Fruit fly (Drosophila melanogaster) whole organism, embryonic: ENCODE results near the gene CG7974.

ENCODE experiments used
- Abd-B ChIP-seq: fragments of 200-800 bp; sonication (Bioruptor generic); optimal IDR thresholded peaks from 2 replicates; lab custom pipeline; 2018; ENCODE audit warnings: missing biosample characterization, mild to moderate bottlenecking, missing genetic modification characterization, moderate library complexity
- Atf6 ChIP-seq: fragments of 200-800 bp; sonication (Bioruptor generic); IDR thresholded peaks from 2 replicates; pipeline ENCODE4 v1.3.6; 2022; ENCODE audit warnings: missing biosample characterization, missing genetic modification characterization
- B-H2 ChIP-seq: fragments of 200-800 bp; sonication (Bioruptor generic); optimal IDR thresholded peaks from 2 replicates; lab custom pipeline; 2018; ENCODE audit warnings: missing biosample characterization, mild to moderate bottlenecking, missing genetic modification characterization
- CG10321 ChIP-seq: fragments of 200-800 bp; sonication (Bioruptor generic); IDR thresholded peaks from 2 replicates; pipeline ENCODE4 v1.3.6; 2022; ENCODE audit warnings: missing biosample characterization, missing genetic modification characterization
- CG10431 ChIP-seq: fragments of 200-800 bp; sonication (Bioruptor generic); optimal IDR thresholded peaks from 3 replicates; lab custom pipeline; 2018; ENCODE audit warnings: missing biosample characterization, mild to moderate bottlenecking, missing genetic modification characterization
- CG10979 ChIP-seq: fragments of 200-800 bp; sonication (Bioruptor generic); optimal IDR thresholded peaks from 2 replicates; lab custom pipeline; 2018; ENCODE audit warnings: missing biosample characterization, mild to moderate bottlenecking, missing genetic modification characterization, moderate library complexity
- CG11093 ChIP-seq: fragments of 200-800 bp; sonication (Bioruptor generic); IDR thresholded peaks from 3 replicates; pipeline ENCODE4 v1.3.6; 2022; ENCODE audit warnings: missing biosample characterization, missing genetic modification characterization
- CG11398 ChIP-seq: fragments of 200-800 bp; sonication (Bioruptor generic); optimal IDR thresholded peaks from 2 replicates; lab custom pipeline; 2016; ENCODE audit warnings: missing biosample characterization, missing genetic modification characterization
- CG12071 ChIP-seq: fragments of 200-800 bp; sonication (Bioruptor generic); optimal IDR thresholded peaks from 3 replicates; lab custom pipeline; 2018; ENCODE audit warnings: missing biosample characterization, mild to moderate bottlenecking, missing genetic modification characterization
- CG13894 ChIP-seq: fragments of 200-800 bp; sonication (Bioruptor generic); optimal IDR thresholded peaks from 3 replicates; lab custom pipeline; 2018; ENCODE audit warnings: missing biosample characterization, mild to moderate bottlenecking, missing genetic modification characterization, moderate library complexity
- CG15479 ChIP-seq: fragments of 200-800 bp; sonication (Bioruptor generic); optimal IDR thresholded peaks from 3 replicates; lab custom pipeline; 2019; ENCODE audit warnings: missing biosample characterization, mild to moderate bottlenecking, missing genetic modification characterization, moderate library complexity
- CG17186 ChIP-seq: fragments of 200-800 bp; sonication (Bioruptor generic); optimal IDR thresholded peaks from 3 replicates; lab custom pipeline; 2017; ENCODE audit warnings: missing biosample characterization, missing genetic modification reagents, missing genetic modification characterization
- CG17328 ChIP-seq: fragments of 200-800 bp; sonication (Bioruptor generic); IDR thresholded peaks from 2 replicates; pipeline ENCODE4 v1.3.6; 2022; ENCODE audit warnings: missing biosample characterization, missing genetic modification characterization
- CG18476 ChIP-seq: fragments of 200-800 bp; sonication (Bioruptor generic); optimal IDR thresholded peaks from 2 replicates; lab custom pipeline; 2016; ENCODE audit warnings: missing biosample characterization, mild to moderate bottlenecking, missing genetic modification characterization
- CG18619 ChIP-seq: fragments of 200-800 bp; sonication (Bioruptor generic); optimal IDR thresholded peaks from 3 replicates; lab custom pipeline; 2017; ENCODE audit warnings: missing biosample characterization, mild to moderate bottlenecking, missing genetic modification characterization
- CG2875 ChIP-seq: fragments of 200-800 bp; sonication (Bioruptor generic); optimal IDR thresholded peaks from 2 replicates; lab custom pipeline; 2017; ENCODE audit warnings: missing biosample characterization, mild to moderate bottlenecking, missing genetic modification characterization, missing genetic modification reagents
- CG33557 ChIP-seq: fragments of 200-800 bp; sonication (Bioruptor generic); optimal IDR thresholded peaks from 2 replicates; lab custom pipeline; 2019; ENCODE audit warnings: missing biosample characterization, mild to moderate bottlenecking, missing genetic modification characterization, moderate library complexity
- CG4730 ChIP-seq: fragments of 200-800 bp; sonication (Bioruptor generic); IDR thresholded peaks from 2 replicates; pipeline ENCODE4 v1.3.6; 2022; ENCODE audit warnings: missing biosample characterization, missing genetic modification characterization
- CG7963 ChIP-seq: fragments of 200-800 bp; sonication (Bioruptor generic); IDR thresholded peaks from 3 replicates; pipeline ENCODE4 v1.3.6; 2022; ENCODE audit warnings: missing biosample characterization, missing genetic modification characterization; ENCODE audit not compliant: partially characterized antibody
- CG8478 ChIP-seq: fragments of >200 bp; optimal IDR thresholded peaks from 2 replicates; lab custom pipeline; 2018
- CG8924 ChIP-seq: fragments of 200-800 bp; optimal IDR thresholded peaks from 3 replicates; lab custom pipeline; 2019; ENCODE audit warnings: missing biosample characterization, mild to moderate bottlenecking, missing genetic modification characterization, moderate library complexity
- CG9215 ChIP-seq: fragments of 200-800 bp; sonication (Bioruptor generic); IDR thresholded peaks from 2 replicates; pipeline ENCODE4 v1.3.6; 2022; ENCODE audit warnings: missing biosample characterization, missing genetic modification characterization
- CTCF ChIP-seq: fragments of 200-800 bp; sonication (Bioruptor generic); optimal IDR thresholded peaks from 2 replicates; lab custom pipeline; 2017; ENCODE audit warnings: missing biosample characterization, mild to moderate bottlenecking, missing genetic modification characterization, moderate library complexity
- H2.0 ChIP-seq: fragments of 200-800 bp; sonication (Bioruptor generic); IDR thresholded peaks from 2 replicates; pipeline ENCODE4 v1.3.6; 2022; ENCODE audit warnings: missing biosample characterization, missing genetic modification characterization
- HLH3B ChIP-seq: fragments of 200-800 bp; sonication (Bioruptor generic); IDR thresholded peaks from 2 replicates; pipeline ENCODE4 v1.3.6; 2022; ENCODE audit warnings: missing biosample characterization, missing genetic modification characterization
- MBD-R2 ChIP-seq: fragments of 200-800 bp; sonication (Bioruptor generic); IDR thresholded peaks from 2 replicates; pipeline ENCODE4 v1.3.6; 2022; ENCODE audit warnings: missing biosample characterization, missing genetic modification characterization
- MESR4 ChIP-seq: fragments of 200-800 bp; sonication (Bioruptor generic); optimal IDR thresholded peaks from 2 replicates; lab custom pipeline; 2018; ENCODE audit warnings: missing biosample characterization, mild to moderate bottlenecking, missing genetic modification characterization, moderate library complexity
- Med ChIP-seq: fragments of 200-800 bp; sonication (Bioruptor generic); peaks from one replicate; lab custom pipeline; 2016; ENCODE audit warnings: missing biosample characterization, missing genetic modification characterization, mild to moderate bottlenecking, inconsistent platforms, moderate library complexity
- Mes4 ChIP-seq: fragments of 200-800 bp; sonication (Bioruptor generic); optimal IDR thresholded peaks from 2 replicates; lab custom pipeline; 2016; ENCODE audit warnings: missing biosample characterization, missing genetic modification characterization
- Rx ChIP-seq: fragments of 200-800 bp; sonication (Bioruptor generic); IDR thresholded peaks from 2 replicates; pipeline ENCODE4 v1.3.6; 2022; ENCODE audit warnings: missing biosample characterization, missing genetic modification characterization
- TFAM ChIP-seq: fragments of 200-800 bp; sonication (Bioruptor generic); optimal IDR thresholded peaks from 2 replicates; lab custom pipeline; 2017; ENCODE audit warnings: missing biosample characterization, missing genetic modification characterization, inconsistent platforms
- Xbp1 ChIP-seq: fragments of 200-800 bp; sonication (Bioruptor generic); optimal IDR thresholded peaks from 3 replicates; lab custom pipeline; 2016; ENCODE audit warnings: missing biosample characterization, mild to moderate bottlenecking, missing genetic modification characterization
- al ChIP-seq: fragments of 200-800 bp; sonication (Bioruptor generic); IDR thresholded peaks from 2 replicates; pipeline ENCODE4 v1.3.6; 2022; ENCODE audit warnings: missing biosample characterization, missing genetic modification characterization
- dmrt11E ChIP-seq: fragments of 200-800 bp; sonication (Bioruptor generic); optimal IDR thresholded peaks from 3 replicates; lab custom pipeline; 2018; ENCODE audit warnings: missing biosample characterization, mild to moderate bottlenecking, missing genetic modification characterization, moderate library complexity
- ems ChIP-seq: fragments of 200-800 bp; sonication (Bioruptor generic); optimal IDR thresholded peaks from 3 replicates; lab custom pipeline; 2016; ENCODE audit warnings: missing biosample characterization, missing genetic modification characterization
- gsb ChIP-seq: fragments of 200-800 bp; sonication (Bioruptor generic); IDR thresholded peaks from 2 replicates; pipeline ENCODE4 v1.3.6; 2022; ENCODE audit warnings: missing biosample characterization, missing genetic modification characterization
- hth ChIP-seq: fragments of >200 bp; optimal IDR thresholded peaks from 2 replicates; lab custom pipeline; 2017; ENCODE audit warnings: inconsistent platforms
- lilli ChIP-seq: fragments of 200-800 bp; sonication (Bioruptor generic); optimal IDR thresholded peaks from 3 replicates; lab custom pipeline; 2016; ENCODE audit warnings: missing biosample characterization, missing genetic modification characterization
- lmd ChIP-seq: fragments of 200-800 bp; sonication (Bioruptor generic); IDR thresholded peaks from 2 replicates; pipeline ENCODE4 v1.3.6; 2022; ENCODE audit warnings: missing biosample characterization, missing genetic modification characterization
- lov ChIP-seq, 2 experiments: fragments of 200-800 bp in 1 of 2; fragments of >200 bp in 1 of 2; sonication (Bioruptor generic) in 1 of 2; IDR thresholded peaks in 1 of 2; optimal IDR thresholded peaks in 1 of 2; 2 replicates in 1 of 2; 3 replicates in 1 of 2; pipeline versions ENCODE4 v1.3.6 to Lab custom; 2017 to 2022; ENCODE audit warnings: missing biosample characterization in 1 of 2, missing genetic modification characterization in 1 of 2
- onecut ChIP-seq: fragments of 200-800 bp; sonication (Bioruptor generic); IDR thresholded peaks from 2 replicates; pipeline ENCODE4 v1.3.6; 2022; ENCODE audit warnings: missing biosample characterization, missing genetic modification characterization
- p53 ChIP-seq: fragments of 200-800 bp; sonication (Bioruptor generic); optimal IDR thresholded peaks from 2 replicates; lab custom pipeline; 2016; ENCODE audit warnings: missing biosample characterization, missing genetic modification characterization
- pb ChIP-seq: fragments of 200-800 bp; sonication (Bioruptor generic); optimal IDR thresholded peaks from 3 replicates; lab custom pipeline; 2016; ENCODE audit warnings: missing biosample characterization, missing genetic modification characterization
- pfk ChIP-seq: fragments of 200-800 bp; sonication (Bioruptor generic); optimal IDR thresholded peaks from 2 replicates; lab custom pipeline; 2018; ENCODE audit warnings: missing biosample characterization, mild to moderate bottlenecking, missing genetic modification characterization, moderate library complexity
- pros ChIP-seq: fragments of 200-800 bp; sonication (Bioruptor generic); optimal IDR thresholded peaks from 3 replicates; lab custom pipeline; 2019; ENCODE audit warnings: missing biosample characterization, mild to moderate bottlenecking, missing genetic modification characterization, moderate library complexity
- pzg ChIP-seq: fragments of 200-800 bp; sonication (Bioruptor generic); optimal IDR thresholded peaks from 3 replicates; lab custom pipeline; 2018; ENCODE audit warnings: missing biosample characterization, mild to moderate bottlenecking, missing genetic modification characterization, moderate library complexity
- seq ChIP-seq: fragments of 200-800 bp; sonication (Bioruptor generic); IDR thresholded peaks from 2 replicates; pipeline ENCODE4 v1.3.6; 2022; ENCODE audit warnings: missing biosample characterization, missing genetic modification characterization
- sr ChIP-seq: fragments of 200-800 bp; sonication (Bioruptor generic); IDR thresholded peaks from 3 replicates; pipeline ENCODE4 v1.3.6; 2022; ENCODE audit warnings: missing biosample characterization, missing genetic modification characterization
- tll ChIP-seq, 2 experiments: fragments of 200-800 bp in 1 of 2; fragments of >200 bp in 1 of 2; sonication (Bioruptor generic) in 1 of 2; optimal IDR thresholded peaks; 2 replicates each; lab custom pipeline; 2017 to 2019; ENCODE audit warnings: missing biosample characterization in 2 of 2, missing genetic modification characterization in 2 of 2, mild to moderate bottlenecking in 1 of 2, moderate library complexity in 1 of 2
- usp ChIP-seq: fragments of >200 bp; optimal IDR thresholded peaks from 2 replicates; lab custom pipeline; 2017; ENCODE audit warnings: missing biosample characterization, missing genetic modification characterization
- wek ChIP-seq: fragments of 200-800 bp; sonication (Bioruptor generic); optimal IDR thresholded peaks from 3 replicates; lab custom pipeline; 2018; ENCODE audit warnings: missing biosample characterization, mild to moderate bottlenecking, missing genetic modification characterization, moderate library complexity
- zfh1 ChIP-seq: fragments of 200-800 bp; sonication (Bioruptor generic); IDR thresholded peaks from 3 replicates; pipeline ENCODE4 v1.3.6; 2022; ENCODE audit warnings: missing biosample characterization, missing genetic modification characterization

Gene CG7974

DNA sequence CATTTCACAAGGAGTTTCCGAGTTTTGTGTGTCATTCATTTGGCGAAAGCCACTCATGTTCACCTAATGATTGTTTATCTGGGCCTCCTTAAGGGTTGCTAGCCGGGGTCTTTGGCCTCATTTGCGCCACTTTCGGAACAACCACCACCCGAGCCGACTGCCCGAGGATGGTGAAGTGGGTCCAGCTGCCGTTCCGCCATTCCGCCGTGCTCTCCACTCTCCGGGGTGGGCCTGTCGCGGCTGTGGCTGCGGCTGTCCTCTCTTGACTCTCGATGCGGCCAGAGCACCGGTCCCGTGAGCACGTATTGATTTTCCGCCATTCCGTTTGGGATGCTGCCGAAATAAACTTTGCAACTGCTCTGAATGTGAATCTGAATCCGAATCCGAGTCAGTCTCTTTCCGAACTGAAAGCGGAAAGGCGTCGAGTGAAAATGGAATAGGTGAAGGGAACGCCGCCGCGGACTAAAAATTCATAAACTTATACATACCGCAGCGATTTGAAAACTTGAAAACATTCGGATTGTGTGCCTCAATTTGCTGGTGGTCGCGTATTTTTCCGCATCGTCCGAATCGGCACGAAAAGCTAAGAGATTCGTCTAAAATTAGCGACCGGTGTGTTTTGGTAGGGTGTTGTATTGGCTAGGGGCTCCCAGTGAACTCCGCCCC lies 16.1 kb upstream of the CG7974 start, which contains the start of gene CG13920 (continued):
- TF ChIP-seq p53: no peak
- TF ChIP-seq gsb: no peak
- no peak for TF ChIP-seq tll (GFP tag; optimal IDR thresholded peaks at IDR 0.05; lab: Kevin White, UChicago)
- no peak for TF ChIP-seq CG10321 (GFP tag; lab: Robert Waterston, UW)
- no peak for TF ChIP-seq CTCF (GFP tag; lab: Kevin White, UChicago)
- no peak for TF ChIP-seq CG17328 (GFP tag; lab: Robert Waterston, UW)
- TF ChIP-seq Rx: no peak
- no peak for TF ChIP-seq lilli (GFP tag; lab: Kevin White, UChicago)
- TF ChIP-seq wek: no peak
- TF ChIP-seq CG17186 (GFP tag; lab: Kevin White, UChicago): no peak
- TF ChIP-seq CG11093 (GFP tag; lab: Robert Waterston, UW): no peak
- TF ChIP-seq Mes4 (GFP tag; lab: Kevin White, UChicago): no peak
- TF ChIP-seq pros (GFP tag; lab: Kevin White, UChicago): peak; percentile 94
- no peak for TF ChIP-seq HLH3B (GFP tag; lab: Robert Waterston, UW)
- no peak for TF ChIP-seq CG2875 (GFP tag; lab: Kevin White, UChicago)
- TF ChIP-seq CG11398: no peak
- no peak for TF ChIP-seq H2.0
- no peak for TF ChIP-seq TFAM (GFP tag; lab: Kevin White, UChicago)
- TF ChIP-seq Med: peak; percentile 59
- TF ChIP-seq B-H2 (GFP tag; lab: Kevin White, UChicago): no peak
- no peak for TF ChIP-seq pb
- TF ChIP-seq CG18476: no peak
- peak; percentile 99 for TF ChIP-seq onecut (GFP tag; lab: Robert Waterston, UW)
- TF ChIP-seq sr (GFP tag; lab: Robert Waterston, UW): no peak
- TF ChIP-seq zfh1: no peak
- TF ChIP-seq pfk (GFP tag; lab: Kevin White, UChicago): peak; percentile 30
- no peak for TF ChIP-seq usp
- peak; percentile 61 for TF ChIP-seq CG13894
- no peak for TF ChIP-seq hth (lab: Kevin White, UChicago)
- TF ChIP-seq seq (GFP tag; lab: Robert Waterston, UW): peak; percentile 85
- no peak for TF ChIP-seq CG10431
- no peak for TF ChIP-seq CG7963 (GFP tag; lab: Robert Waterston, UW)
- no peak for TF ChIP-seq CG9215 (GFP tag; lab: Robert Waterston, UW)
- no peak for TF ChIP-seq Atf6 (GFP tag; lab: Robert Waterston, UW)
- no peak for TF ChIP-seq CG10979 (tag; lab: Kevin White, UChicago)
- TF ChIP-seq CG12071 (GFP tag; lab: Kevin White, UChicago): no peak
- no peak for TF ChIP-seq CG8924 (tag; lab: Kevin White, UChicago)
- no peak for TF ChIP-seq lov (optimal IDR thresholded peaks at IDR 0.05; lab: Kevin White, UChicago)
- no peak for TF ChIP-seq lov (GFP tag; IDR thresholded peaks at IDR 0.05; lab: Robert Waterston, UW)
- TF ChIP-seq Abd-B (GFP tag; lab: Kevin White, UChicago): no peak
- TF ChIP-seq MBD-R2 (GFP tag; lab: Robert Waterston, UW): peak; percentile 42
- TF ChIP-seq CG18619 (GFP tag; lab: Kevin White, UChicago): no peak
- no peak for TF ChIP-seq dmrt11E
- no peak for TF ChIP-seq ems (GFP tag; lab: Kevin White, UChicago)
- peak; percentile 3 for TF ChIP-seq pzg (GFP tag; lab: Kevin White, UChicago)
- no peak for TF ChIP-seq al
- TF ChIP-seq lmd: no peak
- no peak for TF ChIP-seq Xbp1
- TF ChIP-seq MESR4 (GFP tag; lab: Kevin White, UChicago): no peak
- TF ChIP-seq CG4730 (GFP tag; lab: Robert Waterston, UW): no peak
- TF ChIP-seq CG15479 (GFP tag; lab: Kevin White, UChicago): no peak
- TF ChIP-seq CG8478 (lab: Kevin White, UChicago): no peak
- TF ChIP-seq CG33557: no peak
